Worm (Caenorhabditis elegans) whole organism, L4 larva: ENCODE measurements around the gene exc-15.

Experiments used
- daf-12 ChIP-seq: fragments of 150-350 bp; optimal IDR thresholded peaks from 2 replicates; lab custom pipeline; 2014; ENCODE audit warnings: missing biosample characterization, missing genetic modification reagents, missing genetic modification characterization
- dpl-1 ChIP-seq: fragments of 150-350 bp; optimal IDR thresholded peaks from 2 replicates; lab custom pipeline; 2014; ENCODE audit warnings: missing biosample characterization, missing genetic modification reagents, missing genetic modification characterization
- hlh-11 ChIP-seq: fragments of 200-800 bp; sonication (Bioruptor generic); optimal IDR thresholded peaks from 2 replicates; lab custom pipeline; 2018; ENCODE audit warnings: mild to moderate bottlenecking, missing genetic modification characterization, missing compliant biosample characterization
- lin-15B ChIP-seq: fragments of 150-350 bp; sonication (generic microtip); optimal IDR thresholded peaks from 3 replicates; lab custom pipeline; 2014; ENCODE audit warnings: missing biosample characterization, missing genetic modification characterization
- nhr-42 ChIP-seq: fragments of 200-800 bp; sonication (Bioruptor generic); IDR thresholded peaks from 2 replicates; pipeline ENCODE4 v1.3.6; 2022; ENCODE audit warnings: missing genetic modification characterization, missing compliant biosample characterization
- pqm-1 ChIP-seq: sonication (generic microtip); optimal IDR thresholded peaks from 2 replicates; lab custom pipeline; 2017; ENCODE audit warnings: missing biosample characterization, missing genetic modification characterization
- sdz-12 ChIP-seq: fragments of 200-800 bp; sonication (Bioruptor generic); optimal IDR thresholded peaks from 2 replicates; lab custom pipeline; 2018; ENCODE audit warnings: mild to moderate bottlenecking, missing genetic modification characterization, missing compliant biosample characterization
- set-16 ChIP-seq: fragments of 200-800 bp; sonication (Bioruptor generic); IDR thresholded peaks from 2 replicates; pipeline ENCODE4 v1.3.6; 2022; ENCODE audit warnings: missing genetic modification reagents, missing genetic modification characterization, missing compliant biosample characterization
- skn-1 ChIP-seq: fragments of 150-350 bp; optimal IDR thresholded peaks from 2 replicates; lab custom pipeline; 2014; ENCODE audit warnings: missing biosample characterization, missing genetic modification characterization
- spr-3 ChIP-seq: fragments of 200-800 bp; sonication (Bioruptor generic); optimal IDR thresholded peaks from 2 replicates; lab custom pipeline; 2018; ENCODE audit warnings: mild to moderate bottlenecking, missing genetic modification characterization, missing compliant biosample characterization

- TF ChIP-seq lin-15B (tag; lab: Kevin White, UChicago) (no peak), dpl-1 (GFP tag; lab: Kevin White, UChicago) (no peak), spr-3 (GFP tag; lab: Kevin White, UChicago) (no peak), nhr-42 (GFP tag; lab: Robert Waterston, UW) (no peak), skn-1 (tag; lab: Kevin White, UChicago) (no peak), set-16 (GFP tag; lab: Robert Waterston, UW) (no peak), daf-12 (no peak), hlh-11 (tag; lab: Kevin White, UChicago) (no peak), pqm-1 (no peak), sdz-12 (GFP tag; lab: Kevin White, UChicago) (no peak)
Observed at ce11 chrV:4500709-4501108, 17.4 kb downstream of the exc-15 start.
